Worm (Caenorhabditis elegans): ENCODE results near the gene F47D12.6.

DNA sequence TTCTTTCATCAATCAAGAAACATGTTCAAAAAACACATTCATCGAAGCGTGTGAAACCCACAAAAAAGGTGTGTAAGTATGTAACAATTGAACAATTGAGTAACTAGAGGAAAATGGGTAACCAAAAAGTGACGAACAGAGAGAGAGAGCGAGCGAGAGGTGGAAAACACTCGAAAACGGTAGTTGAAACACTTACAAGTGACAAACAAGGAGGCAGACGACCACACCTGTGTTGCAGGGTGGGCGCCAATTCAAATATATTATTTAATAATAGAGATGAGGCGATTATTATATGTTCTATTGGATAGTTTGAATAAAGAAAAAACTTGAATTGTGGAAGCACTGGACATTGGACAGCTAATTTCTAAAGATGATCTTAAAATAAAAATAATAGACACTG lies 2.3 kb upstream of the F47D12.6 start:
- TF ChIP-seq pag-3 (tag; optimal IDR thresholded peaks at IDR 0.05; ENCODE audit: borderline replicate concordance) (no peak), odd-2 (tag; optimal IDR thresholded peaks at IDR 0.05) (no peak), fkh-10 (GFP tag; optimal IDR thresholded peaks at IDR 0.05) (no peak)
